Fruit fly (Drosophila melanogaster) whole organism, embryonic: ENCODE data around the gene Cpr62Bc.
A peak's percentile ranks its signal among the peaks of the same experiment; 100 is the strongest.

Source experiments
- ATbp ChIP-seq: fragments of 200-800 bp; sonication (Bioruptor generic); optimal IDR thresholded peaks from 2 replicates; lab custom pipeline; 2017; ENCODE audit warnings: missing biosample characterization, mild to moderate bottlenecking, missing genetic modification characterization, missing genetic modification reagents
- Abd-B ChIP-seq: fragments of 200-800 bp; sonication (Bioruptor generic); optimal IDR thresholded peaks from 2 replicates; lab custom pipeline; 2018; ENCODE audit warnings: missing biosample characterization, mild to moderate bottlenecking, missing genetic modification characterization, moderate library complexity
- BEAF-32 ChIP-seq: fragments of 200-800 bp; sonication (Bioruptor generic); optimal IDR thresholded peaks from 3 replicates; lab custom pipeline; 2017; ENCODE audit warnings: missing biosample characterization, missing genetic modification characterization, mild to moderate bottlenecking, moderate library complexity, missing genetic modification reagents
- Bdp1 ChIP-seq: fragments of 200-800 bp; sonication (Bioruptor generic); optimal IDR thresholded peaks from 3 replicates; lab custom pipeline; 2016; ENCODE audit warnings: missing biosample characterization, missing genetic modification characterization
- CG11456 ChIP-seq: fragments of 200-800 bp; sonication (Bioruptor generic); IDR thresholded peaks from 3 replicates; pipeline ENCODE4 v1.3.6; 2022; ENCODE audit warnings: missing biosample characterization, missing genetic modification characterization
- CG13894 ChIP-seq: fragments of 200-800 bp; sonication (Bioruptor generic); optimal IDR thresholded peaks from 3 replicates; lab custom pipeline; 2018; ENCODE audit warnings: missing biosample characterization, mild to moderate bottlenecking, missing genetic modification characterization, moderate library complexity
- CG15696 ChIP-seq: fragments of 200-800 bp; sonication (Bioruptor generic); optimal IDR thresholded peaks from 2 replicates; lab custom pipeline; 2019; ENCODE audit warnings: missing biosample characterization, mild to moderate bottlenecking, missing genetic modification characterization, moderate library complexity
- CG16815 ChIP-seq: fragments of 200-800 bp; sonication (Bioruptor generic); optimal IDR thresholded peaks from 3 replicates; lab custom pipeline; 2017; ENCODE audit warnings: missing biosample characterization, mild to moderate bottlenecking, missing genetic modification characterization
- CG2202 ChIP-seq: fragments of 200-800 bp; sonication (Bioruptor generic); optimal IDR thresholded peaks from 2 replicates; lab custom pipeline; 2018; ENCODE audit warnings: missing biosample characterization, mild to moderate bottlenecking, missing genetic modification characterization
- CG2889 ChIP-seq: fragments of 200-800 bp; sonication (Bioruptor generic); IDR thresholded peaks from 3 replicates; pipeline ENCODE4 v1.3.6; 2022; ENCODE audit warnings: missing biosample characterization, missing genetic modification characterization
- CG31388 ChIP-seq: fragments of 200-800 bp; sonication (Bioruptor generic); optimal IDR thresholded peaks from 2 replicates; lab custom pipeline; 2016; ENCODE audit warnings: missing biosample characterization, missing genetic modification characterization
- CG31441 ChIP-seq: fragments of 200-800 bp; sonication (Bioruptor generic); IDR thresholded peaks from 2 replicates; pipeline ENCODE4 v1.3.6; 2022; ENCODE audit warnings: missing biosample characterization, missing genetic modification characterization
- CG4328 ChIP-seq: fragments of 200-800 bp; sonication (Bioruptor generic); optimal IDR thresholded peaks from 3 replicates; lab custom pipeline; 2017; ENCODE audit warnings: missing biosample characterization, missing genetic modification reagents, missing genetic modification characterization
- CG5245 ChIP-seq: fragments of 200-800 bp; sonication (Bioruptor generic); optimal IDR thresholded peaks from 3 replicates; lab custom pipeline; 2016; ENCODE audit warnings: missing biosample characterization, missing genetic modification characterization
- CG5953 ChIP-seq: fragments of 200-800 bp; sonication (Bioruptor generic); IDR thresholded peaks from 2 replicates; pipeline ENCODE4 v1.3.6; 2022; ENCODE audit warnings: missing biosample characterization, missing genetic modification characterization
- CG7357 ChIP-seq: fragments of 200-800 bp; sonication (Bioruptor generic); IDR thresholded peaks from 3 replicates; pipeline ENCODE4 v1.3.6; 2022; ENCODE audit warnings: missing biosample characterization, missing genetic modification characterization
- CG7963 ChIP-seq: fragments of 200-800 bp; sonication (Bioruptor generic); IDR thresholded peaks from 3 replicates; pipeline ENCODE4 v1.3.6; 2022; ENCODE audit warnings: missing biosample characterization, missing genetic modification characterization; ENCODE audit not compliant: partially characterized antibody
- CG7987 ChIP-seq: fragments of 200-800 bp; sonication (Bioruptor generic); optimal IDR thresholded peaks from 2 replicates; lab custom pipeline; 2018; ENCODE audit warnings: missing biosample characterization, mild to moderate bottlenecking, missing genetic modification characterization, moderate library complexity
- E2f2 ChIP-seq: fragments of 200-800 bp; sonication (Bioruptor generic); IDR thresholded peaks from 2 replicates; pipeline ENCODE4 v1.3.6; 2022; ENCODE audit warnings: missing biosample characterization, missing genetic modification characterization
- Gsc ChIP-seq: fragments of 200-800 bp; sonication (Bioruptor generic); IDR thresholded peaks from 2 replicates; pipeline ENCODE4 v1.3.6; 2022; ENCODE audit warnings: missing biosample characterization, missing genetic modification characterization
- HLH54F ChIP-seq: fragments of 200-800 bp; sonication (Bioruptor generic); optimal IDR thresholded peaks from 3 replicates; lab custom pipeline; 2016; ENCODE audit warnings: missing biosample characterization, missing genetic modification characterization
- Hr51 ChIP-seq, 2 experiments: fragments of 200-800 bp; sonication (Bioruptor generic); optimal IDR thresholded peaks; 2 replicates in 1 of 2; 3 replicates in 1 of 2; lab custom pipeline; 2016 to 2018; ENCODE audit warnings: missing biosample characterization in 2 of 2, missing genetic modification characterization in 2 of 2, mild to moderate bottlenecking in 1 of 2, moderate library complexity in 1 of 2
- Kr ChIP-seq: fragments of 200-800 bp; sonication (Bioruptor generic); optimal IDR thresholded peaks from 2 replicates; lab custom pipeline; 2017; ENCODE audit warnings: missing biosample characterization, mild to moderate bottlenecking, missing genetic modification characterization
- Med ChIP-seq: fragments of 200-800 bp; sonication (Bioruptor generic); peaks from one replicate; lab custom pipeline; 2016; ENCODE audit warnings: missing biosample characterization, missing genetic modification characterization, mild to moderate bottlenecking, inconsistent platforms, moderate library complexity
- Nf-YC ChIP-seq: fragments of 200-800 bp; optimal IDR thresholded peaks from 3 replicates; lab custom pipeline; 2019; ENCODE audit warnings: missing biosample characterization, mild to moderate bottlenecking, missing genetic modification characterization, moderate library complexity
- Opbp ChIP-seq: fragments of 200-800 bp; sonication (Bioruptor generic); IDR thresholded peaks from 3 replicates; pipeline ENCODE4 v1.3.6; 2022; ENCODE audit warnings: missing biosample characterization, missing genetic modification characterization; ENCODE audit not compliant: partially characterized antibody
- Rfx ChIP-seq: fragments of 200-800 bp; sonication (Bioruptor generic); IDR thresholded peaks from 2 replicates; pipeline ENCODE4 v1.3.6; 2022; ENCODE audit warnings: missing biosample characterization, missing genetic modification characterization
- Sin3A ChIP-seq: fragments of >200 bp; optimal IDR thresholded peaks from 2 replicates; lab custom pipeline; 2018
- TFAM ChIP-seq: fragments of 200-800 bp; sonication (Bioruptor generic); optimal IDR thresholded peaks from 2 replicates; lab custom pipeline; 2017; ENCODE audit warnings: missing biosample characterization, missing genetic modification characterization, inconsistent platforms
- amos ChIP-seq: fragments of 200-800 bp; sonication (Bioruptor generic); IDR thresholded peaks from 2 replicates; pipeline ENCODE4 v1.3.6; 2022; ENCODE audit warnings: missing biosample characterization, missing genetic modification characterization; ENCODE audit not compliant: partially characterized antibody
- cato ChIP-seq: fragments of 200-800 bp; sonication (Bioruptor generic); optimal IDR thresholded peaks from 2 replicates; lab custom pipeline; 2016; ENCODE audit warnings: missing biosample characterization, missing genetic modification characterization, borderline replicate concordance
- crp ChIP-seq, 2 experiments: fragments of 200-800 bp; sonication (Bioruptor generic); optimal IDR thresholded peaks; 2 replicates in 1 of 2; 3 replicates in 1 of 2; lab custom pipeline; 2017; ENCODE audit warnings: missing biosample characterization in 2 of 2, missing genetic modification characterization in 2 of 2, mild to moderate bottlenecking in 1 of 2, moderate library complexity in 1 of 2
- dati ChIP-seq: fragments of 200-800 bp; sonication (Bioruptor generic); IDR thresholded peaks from 2 replicates; pipeline ENCODE4 v1.3.6; 2022; ENCODE audit warnings: missing biosample characterization, missing genetic modification characterization
- dimm ChIP-seq: fragments of 200-800 bp; sonication (Bioruptor generic); IDR thresholded peaks from 2 replicates; pipeline ENCODE4 v1.3.6; 2022; ENCODE audit warnings: missing biosample characterization, missing genetic modification characterization
- dysf ChIP-seq: fragments of 200-800 bp; sonication (Bioruptor generic); IDR thresholded peaks from 3 replicates; pipeline ENCODE4 v1.3.6; 2022; ENCODE audit warnings: missing biosample characterization, missing genetic modification characterization
- gfzf ChIP-seq: fragments of 200-800 bp; sonication (Bioruptor generic); optimal IDR thresholded peaks from 2 replicates; lab custom pipeline; 2016; ENCODE audit warnings: missing biosample characterization, mild to moderate bottlenecking, missing genetic modification characterization, moderate library complexity
- gsb ChIP-seq: fragments of 200-800 bp; sonication (Bioruptor generic); IDR thresholded peaks from 2 replicates; pipeline ENCODE4 v1.3.6; 2022; ENCODE audit warnings: missing biosample characterization, missing genetic modification characterization
- gt ChIP-seq: fragments of 200-800 bp; sonication (Bioruptor generic); IDR thresholded peaks from 2 replicates; pipeline ENCODE4 v1.3.6; 2022; ENCODE audit warnings: missing biosample characterization, missing genetic modification characterization
- insv ChIP-seq, 2 experiments: fragments of 200-800 bp; sonication (Bioruptor generic); optimal IDR thresholded peaks; 3 replicates each; lab custom pipeline; 2016 to 2018; ENCODE audit warnings: missing biosample characterization in 2 of 2, missing genetic modification characterization in 2 of 2
- ken ChIP-seq: fragments of 200-800 bp; sonication (Bioruptor generic); IDR thresholded peaks from 3 replicates; pipeline ENCODE4 v1.3.6; 2022; ENCODE audit warnings: missing biosample characterization, missing genetic modification characterization
- lbe ChIP-seq: fragments of 200-800 bp; sonication (Bioruptor generic); optimal IDR thresholded peaks from 2 replicates; lab custom pipeline; 2016; ENCODE audit warnings: missing biosample characterization, mild to moderate bottlenecking, missing genetic modification characterization
- lilli ChIP-seq: fragments of 200-800 bp; sonication (Bioruptor generic); optimal IDR thresholded peaks from 3 replicates; lab custom pipeline; 2016; ENCODE audit warnings: missing biosample characterization, missing genetic modification characterization
- lov ChIP-seq, 2 experiments: fragments of 200-800 bp in 1 of 2; fragments of >200 bp in 1 of 2; sonication (Bioruptor generic) in 1 of 2; IDR thresholded peaks in 1 of 2; optimal IDR thresholded peaks in 1 of 2; 2 replicates in 1 of 2; 3 replicates in 1 of 2; pipeline versions ENCODE4 v1.3.6 to Lab custom; 2017 to 2022; ENCODE audit warnings: missing biosample characterization in 1 of 2, missing genetic modification characterization in 1 of 2
- p53 ChIP-seq: fragments of 200-800 bp; sonication (Bioruptor generic); optimal IDR thresholded peaks from 2 replicates; lab custom pipeline; 2016; ENCODE audit warnings: missing biosample characterization, missing genetic modification characterization
- pb ChIP-seq: fragments of 200-800 bp; sonication (Bioruptor generic); optimal IDR thresholded peaks from 3 replicates; lab custom pipeline; 2016; ENCODE audit warnings: missing biosample characterization, missing genetic modification characterization
- phol ChIP-seq: fragments of 200-800 bp; sonication (Bioruptor generic); optimal IDR thresholded peaks from 3 replicates; lab custom pipeline; 2018; ENCODE audit warnings: missing biosample characterization, mild to moderate bottlenecking, missing genetic modification characterization, moderate library complexity
- pita ChIP-seq: fragments of 200-800 bp; sonication (Bioruptor generic); optimal IDR thresholded peaks from 2 replicates; lab custom pipeline; 2017; ENCODE audit warnings: missing biosample characterization, mild to moderate bottlenecking, missing genetic modification characterization
- seq ChIP-seq: fragments of 200-800 bp; sonication (Bioruptor generic); IDR thresholded peaks from 2 replicates; pipeline ENCODE4 v1.3.6; 2022; ENCODE audit warnings: missing biosample characterization, missing genetic modification characterization
- slp2 ChIP-seq: fragments of 200-800 bp; sonication (Bioruptor generic); optimal IDR thresholded peaks from 2 replicates; lab custom pipeline; 2016; ENCODE audit warnings: missing biosample characterization, missing genetic modification characterization
- sr ChIP-seq: fragments of 200-800 bp; sonication (Bioruptor generic); IDR thresholded peaks from 3 replicates; pipeline ENCODE4 v1.3.6; 2022; ENCODE audit warnings: missing biosample characterization, missing genetic modification characterization
- tgo ChIP-seq: fragments of 200-800 bp; sonication (Bioruptor generic); IDR thresholded peaks from 3 replicates; pipeline ENCODE4 v1.3.6; 2022; ENCODE audit warnings: missing biosample characterization, missing genetic modification characterization
- trh ChIP-seq: fragments of 200-800 bp; sonication (Bioruptor generic); optimal IDR thresholded peaks from 2 replicates; lab custom pipeline; 2016; ENCODE audit warnings: missing biosample characterization, missing genetic modification characterization

Cpr62Bc gene

dm6 chr3L:1890941-1891340, 49.1 kb upstream of the Cpr62Bc start (continued):
- peak; percentile 45 for TF ChIP-seq Rfx (GFP tag; lab: Robert Waterston, UW)
- no peak for TF ChIP-seq sr (GFP tag; lab: Robert Waterston, UW)
- no peak for TF ChIP-seq trh (GFP tag; lab: Kevin White, UChicago)
- TF ChIP-seq insv (GFP tag; optimal IDR thresholded peaks at IDR 0.05; lab: Kevin White, UChicago), result no peak
- TF ChIP-seq gt, result no peak
- TF ChIP-seq seq (GFP tag; lab: Robert Waterston, UW), result no peak
- TF ChIP-seq ken (GFP tag; lab: Robert Waterston, UW), result no peak
- TF ChIP-seq cato (GFP tag; lab: Kevin White, UChicago), result no peak
- TF ChIP-seq Hr51 (GFP tag; optimal IDR thresholded peaks at IDR 0.05; lab: Kevin White, UChicago), result no peak
- no peak for TF ChIP-seq gsb (GFP tag; lab: Robert Waterston, UW)
- TF ChIP-seq pb, result no peak
- TF ChIP-seq Nf-YC (tag; lab: Kevin White, UChicago), result no peak
- TF ChIP-seq lbe, result no peak
- no peak for TF ChIP-seq dysf (GFP tag; lab: Robert Waterston, UW)
- no peak for TF ChIP-seq CG7963 (GFP tag; lab: Robert Waterston, UW)
- TF ChIP-seq ATbp (GFP tag; lab: Kevin White, UChicago), result no peak
- no peak for TF ChIP-seq Gsc (GFP tag; lab: Robert Waterston, UW)
- no peak for TF ChIP-seq CG5953 (GFP tag; lab: Robert Waterston, UW)
- no peak for TF ChIP-seq CG15696
- no peak for TF ChIP-seq Bdp1 (GFP tag; lab: Kevin White, UChicago)
- TF ChIP-seq TFAM, result no peak
- no peak for TF ChIP-seq CG7987 (GFP tag; lab: Kevin White, UChicago)
- peak; percentile 20 for TF ChIP-seq BEAF-32 (GFP tag; lab: Kevin White, UChicago)
- TF ChIP-seq CG11456 (GFP tag; lab: Robert Waterston, UW), result no peak
- TF ChIP-seq amos (GFP tag; lab: Robert Waterston, UW), result peak; percentile 22; the same call in 1 of the 2 replicates
- no peak for TF ChIP-seq lilli (GFP tag; lab: Kevin White, UChicago)
- no peak for TF ChIP-seq CG2202 (tag; lab: Kevin White, UChicago)
- no peak for TF ChIP-seq tgo
- TF ChIP-seq CG16815 (GFP tag; lab: Kevin White, UChicago), result no peak
- TF ChIP-seq gfzf (GFP tag; lab: Kevin White, UChicago), result peak; percentile 47
- TF ChIP-seq slp2 (GFP tag; lab: Kevin White, UChicago), result no peak
- TF ChIP-seq CG31441, result no peak
- TF ChIP-seq phol (tag; lab: Kevin White, UChicago), result peak; percentile 26
- no peak for TF ChIP-seq HLH54F (GFP tag; lab: Kevin White, UChicago)
- no peak for TF ChIP-seq Abd-B
- TF ChIP-seq Med (GFP tag; lab: Kevin White, UChicago), result peak; percentile 66
- TF ChIP-seq Sin3A (lab: Kevin White, UChicago), result no peak
- no peak for TF ChIP-seq CG2889
- TF ChIP-seq E2f2 (GFP tag; lab: Robert Waterston, UW), result peak; percentile 87
- no peak for TF ChIP-seq lov (optimal IDR thresholded peaks at IDR 0.05; lab: Kevin White, UChicago)
- no peak for TF ChIP-seq lov (GFP tag; IDR thresholded peaks at IDR 0.05; lab: Robert Waterston, UW)
- TF ChIP-seq Kr, result no peak
- TF ChIP-seq crp (GFP tag; optimal IDR thresholded peaks at IDR 0.05; lab: Kevin White, UChicago), result no peak
- no peak for TF ChIP-seq CG5245
- no peak for TF ChIP-seq p53 (GFP tag; lab: Kevin White, UChicago)
- peak; percentile 21; the same call in 1 of the 3 replicates for TF ChIP-seq Opbp
- TF ChIP-seq dati (GFP tag; lab: Robert Waterston, UW), result no peak
- no peak for TF ChIP-seq CG13894
- no peak for TF ChIP-seq dimm (GFP tag; lab: Robert Waterston, UW)
- TF ChIP-seq CG7357 (GFP tag; lab: Robert Waterston, UW), result no peak
- TF ChIP-seq CG4328 (GFP tag; lab: Kevin White, UChicago), result no peak
- TF ChIP-seq pita (GFP tag; lab: Kevin White, UChicago), result peak; percentile 82
- no peak for TF ChIP-seq CG31388 (GFP tag; lab: Kevin White, UChicago)
